Fruit fly (Drosophila melanogaster) whole organism, embryonic: ENCODE results near the gene CG45011.

Experiments
- Atf3 ChIP-seq: fragments of 200-800 bp; sonication (Bioruptor generic); optimal IDR thresholded peaks from 3 replicates; lab custom pipeline; 2016; ENCODE audit warnings: missing biosample characterization, missing genetic modification characterization
- Bgb ChIP-seq: fragments of 200-800 bp; sonication (Bioruptor generic); IDR thresholded peaks from 2 replicates; pipeline ENCODE4 v1.3.6; 2022; ENCODE audit warnings: missing biosample characterization, missing genetic modification characterization; ENCODE audit not compliant: partially characterized antibody
- CG11504 ChIP-seq: fragments of 200-800 bp; sonication (Bioruptor generic); optimal IDR thresholded peaks from 3 replicates; lab custom pipeline; 2019; ENCODE audit warnings: missing biosample characterization, mild to moderate bottlenecking, missing genetic modification characterization, moderate library complexity
- CG11695 ChIP-seq: fragments of 200-800 bp; sonication (Bioruptor generic); IDR thresholded peaks from 3 replicates; pipeline ENCODE4 v1.3.6; 2022; ENCODE audit warnings: missing biosample characterization, missing genetic modification characterization
- CG13775 ChIP-seq: fragments of 200-800 bp; sonication (Bioruptor generic); optimal IDR thresholded peaks from 3 replicates; lab custom pipeline; 2017; ENCODE audit warnings: missing biosample characterization, mild to moderate bottlenecking, missing genetic modification characterization
- CG13894 ChIP-seq: fragments of 200-800 bp; sonication (Bioruptor generic); optimal IDR thresholded peaks from 3 replicates; lab custom pipeline; 2018; ENCODE audit warnings: missing biosample characterization, mild to moderate bottlenecking, missing genetic modification characterization, moderate library complexity
- CG15601 ChIP-seq: fragments of 200-800 bp; sonication (Bioruptor generic); optimal IDR thresholded peaks from 3 replicates; lab custom pipeline; 2019; ENCODE audit warnings: missing biosample characterization, mild to moderate bottlenecking, missing genetic modification characterization, moderate library complexity
- CG16863 ChIP-seq: fragments of 200-800 bp; sonication (Bioruptor generic); optimal IDR thresholded peaks from 3 replicates; lab custom pipeline; 2016; ENCODE audit warnings: missing biosample characterization, missing genetic modification characterization
- CG17328 ChIP-seq: fragments of 200-800 bp; sonication (Bioruptor generic); IDR thresholded peaks from 2 replicates; pipeline ENCODE4 v1.3.6; 2022; ENCODE audit warnings: missing biosample characterization, missing genetic modification characterization
- CG18764 ChIP-seq: fragments of 200-800 bp; sonication (Bioruptor generic); optimal IDR thresholded peaks from 3 replicates; lab custom pipeline; 2016; ENCODE audit warnings: missing biosample characterization, missing genetic modification characterization
- CG31365 ChIP-seq: fragments of 200-800 bp; sonication (Bioruptor generic); optimal IDR thresholded peaks from 2 replicates; lab custom pipeline; 2018; ENCODE audit warnings: missing biosample characterization, mild to moderate bottlenecking, missing genetic modification characterization
- CG3163 ChIP-seq: fragments of 200-800 bp; sonication (Bioruptor generic); optimal IDR thresholded peaks from 3 replicates; lab custom pipeline; 2016; ENCODE audit warnings: missing biosample characterization, missing genetic modification characterization
- CG33213 ChIP-seq: fragments of 200-800 bp; sonication (Bioruptor generic); optimal IDR thresholded peaks from 3 replicates; lab custom pipeline; 2016; ENCODE audit warnings: missing biosample characterization, missing genetic modification characterization
- CG3995 ChIP-seq: fragments of 200-800 bp; sonication (Bioruptor generic); optimal IDR thresholded peaks from 3 replicates; lab custom pipeline; 2016; ENCODE audit warnings: missing biosample characterization, missing genetic modification characterization
- CG7928 ChIP-seq: fragments of 200-800 bp; sonication (Bioruptor generic); optimal IDR thresholded peaks from 2 replicates; lab custom pipeline; 2017; ENCODE audit warnings: missing biosample characterization, mild to moderate bottlenecking, missing genetic modification characterization
- CG9932 ChIP-seq: fragments of 200-800 bp; sonication (Bioruptor generic); IDR thresholded peaks from 2 replicates; pipeline ENCODE4 v1.3.6; 2022; ENCODE audit warnings: missing biosample characterization, missing genetic modification characterization
- Camta ChIP-seq: fragments of 200-800 bp; sonication (Bioruptor generic); optimal IDR thresholded peaks from 2 replicates; lab custom pipeline; 2016; ENCODE audit warnings: missing biosample characterization, missing genetic modification characterization
- D19B ChIP-seq: fragments of 200-800 bp; sonication (Bioruptor generic); optimal IDR thresholded peaks from 2 replicates; lab custom pipeline; 2017; ENCODE audit warnings: missing biosample characterization, mild to moderate bottlenecking, missing genetic modification characterization
- Dip3 ChIP-seq: fragments of 200-800 bp; sonication (Bioruptor generic); optimal IDR thresholded peaks from 3 replicates; lab custom pipeline; 2016; ENCODE audit warnings: missing biosample characterization, missing genetic modification characterization
- Mes4 ChIP-seq: fragments of 200-800 bp; sonication (Bioruptor generic); optimal IDR thresholded peaks from 2 replicates; lab custom pipeline; 2016; ENCODE audit warnings: missing biosample characterization, missing genetic modification characterization
- Opbp ChIP-seq: fragments of 200-800 bp; sonication (Bioruptor generic); IDR thresholded peaks from 3 replicates; pipeline ENCODE4 v1.3.6; 2022; ENCODE audit warnings: missing biosample characterization, missing genetic modification characterization; ENCODE audit not compliant: partially characterized antibody
- Rfx ChIP-seq: fragments of 200-800 bp; sonication (Bioruptor generic); IDR thresholded peaks from 2 replicates; pipeline ENCODE4 v1.3.6; 2022; ENCODE audit warnings: missing biosample characterization, missing genetic modification characterization
- Side ChIP-seq: fragments of 200-800 bp; sonication (Bioruptor generic); optimal IDR thresholded peaks from 2 replicates; lab custom pipeline; 2016; ENCODE audit warnings: missing biosample characterization, missing genetic modification characterization
- Trl ChIP-seq, 3 experiments: fragments of >200 bp in 2 of 3; fragments of 200-800 bp in 1 of 3; sonication (Bioruptor generic) in 1 of 3; optimal IDR thresholded peaks; 2 replicates in 1 of 3; 3 replicates in 2 of 3; lab custom pipeline; 2016 to 2017; ENCODE audit warnings: missing biosample characterization in 1 of 3, missing genetic modification characterization in 1 of 3
- Xbp1 ChIP-seq: fragments of 200-800 bp; sonication (Bioruptor generic); optimal IDR thresholded peaks from 3 replicates; lab custom pipeline; 2016; ENCODE audit warnings: missing biosample characterization, mild to moderate bottlenecking, missing genetic modification characterization
- bbx ChIP-seq: fragments of 200-800 bp; sonication (Bioruptor generic); IDR thresholded peaks from 2 replicates; pipeline ENCODE4 v1.3.6; 2022; ENCODE audit warnings: missing biosample characterization, missing genetic modification characterization; ENCODE audit not compliant: partially characterized antibody
- bowl ChIP-seq: fragments of 200-800 bp; sonication (Bioruptor generic); IDR thresholded peaks from 2 replicates; pipeline ENCODE4 v1.3.6; 2022; ENCODE audit warnings: missing biosample characterization, missing genetic modification characterization
- ci ChIP-seq: fragments of 200-800 bp; sonication (Bioruptor generic); IDR thresholded peaks from 3 replicates; pipeline ENCODE4 v1.3.6; 2022; ENCODE audit warnings: missing biosample characterization, missing genetic modification characterization
- ewg ChIP-seq: fragments of 200-800 bp; sonication (Bioruptor generic); optimal IDR thresholded peaks from 3 replicates; lab custom pipeline; 2017; ENCODE audit warnings: mild to moderate bottlenecking, missing biosample characterization, missing genetic modification reagents, missing genetic modification characterization
- exex ChIP-seq: fragments of 200-800 bp; sonication (Bioruptor generic); optimal IDR thresholded peaks from 4 replicates; lab custom pipeline; 2018; ENCODE audit warnings: missing biosample characterization, mild to moderate bottlenecking, missing genetic modification characterization, moderate library complexity
- gce ChIP-seq: fragments of 200-800 bp; sonication (Bioruptor generic); IDR thresholded peaks from 3 replicates; pipeline ENCODE4 v1.3.6; 2022; ENCODE audit warnings: missing biosample characterization, missing genetic modification characterization
- gcm ChIP-seq: fragments of 200-800 bp; sonication (Bioruptor generic); optimal IDR thresholded peaks from 2 replicates; lab custom pipeline; 2019; ENCODE audit warnings: missing biosample characterization, mild to moderate bottlenecking, missing genetic modification characterization, moderate library complexity
- gem ChIP-seq: fragments of 200-800 bp; sonication (Bioruptor generic); optimal IDR thresholded peaks from 2 replicates; lab custom pipeline; 2019; ENCODE audit warnings: missing biosample characterization, mild to moderate bottlenecking, missing genetic modification characterization, moderate library complexity
- nom ChIP-seq: fragments of 200-800 bp; sonication (Bioruptor generic); optimal IDR thresholded peaks from 2 replicates; lab custom pipeline; 2017; ENCODE audit warnings: missing biosample characterization, missing genetic modification characterization, mild to moderate bottlenecking, moderate library complexity, missing genetic modification reagents
- onecut ChIP-seq: fragments of 200-800 bp; sonication (Bioruptor generic); IDR thresholded peaks from 2 replicates; pipeline ENCODE4 v1.3.6; 2022; ENCODE audit warnings: missing biosample characterization, missing genetic modification characterization
- peb ChIP-seq: fragments of 200-800 bp; sonication (Bioruptor generic); IDR thresholded peaks from 2 replicates; pipeline ENCODE4 v1.3.6; 2022; ENCODE audit warnings: missing biosample characterization, missing genetic modification characterization
- pita ChIP-seq: fragments of 200-800 bp; sonication (Bioruptor generic); optimal IDR thresholded peaks from 2 replicates; lab custom pipeline; 2017; ENCODE audit warnings: missing biosample characterization, mild to moderate bottlenecking, missing genetic modification characterization
- pros ChIP-seq: fragments of 200-800 bp; sonication (Bioruptor generic); optimal IDR thresholded peaks from 3 replicates; lab custom pipeline; 2019; ENCODE audit warnings: missing biosample characterization, mild to moderate bottlenecking, missing genetic modification characterization, moderate library complexity
- pum ChIP-seq: fragments of 200-800 bp; sonication (Bioruptor generic); optimal IDR thresholded peaks from 2 replicates; lab custom pipeline; 2016; ENCODE audit warnings: missing biosample characterization, missing genetic modification characterization
- repo ChIP-seq: fragments of 200-800 bp; sonication (Bioruptor generic); optimal IDR thresholded peaks from 2 replicates; lab custom pipeline; 2016; ENCODE audit warnings: missing biosample characterization, missing genetic modification characterization
- rib ChIP-seq: fragments of 200-800 bp; sonication (Bioruptor generic); IDR thresholded peaks from 2 replicates; pipeline ENCODE4 v1.3.6; 2022; ENCODE audit warnings: missing biosample characterization, missing genetic modification characterization
- salm ChIP-seq: fragments of 200-800 bp; sonication (Bioruptor generic); optimal IDR thresholded peaks from 2 replicates; lab custom pipeline; 2018; ENCODE audit warnings: missing biosample characterization, mild to moderate bottlenecking, missing genetic modification characterization
- seq ChIP-seq: fragments of 200-800 bp; sonication (Bioruptor generic); IDR thresholded peaks from 2 replicates; pipeline ENCODE4 v1.3.6; 2022; ENCODE audit warnings: missing biosample characterization, missing genetic modification characterization
- so ChIP-seq: fragments of 200-800 bp; sonication (Bioruptor generic); IDR thresholded peaks from 3 replicates; pipeline ENCODE4 v1.3.6; 2022; ENCODE audit warnings: missing biosample characterization, missing genetic modification characterization
- sug ChIP-seq: fragments of 200-800 bp; optimal IDR thresholded peaks from 2 replicates; lab custom pipeline; 2019; ENCODE audit warnings: missing biosample characterization, mild to moderate bottlenecking, missing genetic modification characterization, moderate library complexity
- unpg ChIP-seq: fragments of 200-800 bp; sonication (Bioruptor generic); optimal IDR thresholded peaks from 3 replicates; lab custom pipeline; 2018; ENCODE audit warnings: missing biosample characterization, mild to moderate bottlenecking, missing genetic modification characterization, moderate library complexity
- vvl ChIP-seq: fragments of 200-800 bp; sonication (Bioruptor generic); IDR thresholded peaks from 2 replicates; pipeline ENCODE4 v1.3.6; 2022; ENCODE audit warnings: missing biosample characterization, missing genetic modification characterization
- wdn ChIP-seq: fragments of 200-800 bp; sonication (Bioruptor generic); IDR thresholded peaks from 2 replicates; pipeline ENCODE4 v1.3.6; 2022; ENCODE audit warnings: missing biosample characterization, missing genetic modification characterization
- z ChIP-seq: fragments of 200-800 bp; sonication (Bioruptor generic); IDR thresholded peaks from 3 replicates; pipeline ENCODE4 v1.3.6; 2022; ENCODE audit warnings: missing biosample characterization, missing genetic modification characterization
- zfh1 ChIP-seq: fragments of 200-800 bp; sonication (Bioruptor generic); IDR thresholded peaks from 3 replicates; pipeline ENCODE4 v1.3.6; 2022; ENCODE audit warnings: missing biosample characterization, missing genetic modification characterization

CG45011 gene

DNA sequence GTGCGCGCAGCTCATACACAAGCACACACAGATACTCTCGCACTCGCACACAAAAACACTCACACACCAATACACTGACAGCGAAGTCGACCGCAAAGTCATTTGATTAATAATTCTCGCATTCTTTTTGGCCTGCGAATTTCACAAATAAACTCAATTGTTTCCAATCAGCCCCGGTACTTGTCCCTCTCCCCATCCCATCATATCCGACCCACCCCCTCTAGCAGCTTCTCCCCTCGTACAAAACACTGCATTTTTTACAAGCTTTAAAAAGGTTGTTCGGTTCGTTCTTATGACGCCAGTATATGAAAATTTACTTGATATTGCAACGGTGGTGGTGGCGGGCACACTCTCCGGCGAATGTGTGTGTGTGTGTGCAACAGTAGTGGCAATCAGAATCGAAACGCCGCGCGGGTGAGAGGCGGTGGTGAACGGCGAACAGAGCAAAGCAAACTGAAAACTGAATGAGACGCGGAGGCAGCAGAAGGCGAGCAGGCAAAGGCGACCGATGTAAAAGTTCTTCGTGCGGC lies 26.1 kb upstream of the CG45011 start (continued):
- no peak for TF ChIP-seq ewg (GFP tag; lab: Kevin White, UChicago)
- peak; percentile 80 for TF ChIP-seq ci (GFP tag; lab: Robert Waterston, UW)
- no peak for TF ChIP-seq CG31365 (tag; lab: Kevin White, UChicago)
- peak; percentile 59 for TF ChIP-seq sug
- peak; percentile 28 for TF ChIP-seq CG3163 (GFP tag; lab: Kevin White, UChicago)
- peak; percentile 48 for TF ChIP-seq Mes4 (GFP tag; lab: Kevin White, UChicago)
- TF ChIP-seq seq (GFP tag; lab: Robert Waterston, UW): peak; percentile 46; the same call in 1 of the 2 replicates
- TF ChIP-seq CG17328 (GFP tag; lab: Robert Waterston, UW): peak; percentile 36; the same call in 1 of the 2 replicates
- TF ChIP-seq Rfx (GFP tag; lab: Robert Waterston, UW): no peak; the same call in 1 of the 2 replicates
- TF ChIP-seq Atf3 (GFP tag; lab: Kevin White, UChicago): no peak
- TF ChIP-seq rib (GFP tag; lab: Robert Waterston, UW): peak; percentile 81; the same call in 1 of the 2 replicates
- no peak for TF ChIP-seq wdn (GFP tag; lab: Robert Waterston, UW)
- no peak for TF ChIP-seq peb
- TF ChIP-seq CG16863: peak; percentile 46
- peak; percentile 37 for TF ChIP-seq exex (tag; lab: Kevin White, UChicago)
- no peak for TF ChIP-seq pum (GFP tag; lab: Kevin White, UChicago)
- peak; percentile 61 for TF ChIP-seq nom (GFP tag; lab: Kevin White, UChicago)
- TF ChIP-seq CG13894: peak; percentile 78
- 0 out of 2 replicates have a peak, but pooled peaks have one; percentile 8 for TF ChIP-seq CG9932 (GFP tag; lab: Robert Waterston, UW)
- no peak for TF ChIP-seq CG7928 (GFP tag; lab: Kevin White, UChicago)
- TF ChIP-seq CG18764 (GFP tag; lab: Kevin White, UChicago): no peak
- no peak for TF ChIP-seq Xbp1 (GFP tag; lab: Kevin White, UChicago)
- TF ChIP-seq CG11504: no peak
- TF ChIP-seq CG33213 (GFP tag; lab: Kevin White, UChicago): no peak
- no peak for TF ChIP-seq bowl (GFP tag; lab: Robert Waterston, UW)
- 0 out of 3 replicates have a peak, but pooled peaks have one; percentile 32 for TF ChIP-seq CG11695 (GFP tag; lab: Robert Waterston, UW)
- no peak for TF ChIP-seq Camta
- TF ChIP-seq D19B (GFP tag; lab: Kevin White, UChicago): no peak
- peak; percentile 48 for TF ChIP-seq repo (GFP tag; lab: Kevin White, UChicago)
- peak; percentile 68; the same call in 1 of the 3 replicates for TF ChIP-seq gce (GFP tag; lab: Robert Waterston, UW)
- TF ChIP-seq CG15601 (tag; lab: Kevin White, UChicago): no peak
- TF ChIP-seq so (GFP tag; lab: Robert Waterston, UW): peak; percentile 65; the same call in 2 of the 3 replicates
- peak; percentile 47 for TF ChIP-seq bbx (GFP tag; lab: Robert Waterston, UW)
- no peak for TF ChIP-seq CG13775 (GFP tag; lab: Kevin White, UChicago)
- TF ChIP-seq pita: no peak
- TF ChIP-seq unpg: peak; percentile 2
- no peak for TF ChIP-seq Opbp (GFP tag; lab: Robert Waterston, UW)
- TF ChIP-seq gcm (GFP tag; lab: Kevin White, UChicago): peak; percentile 25
- TF ChIP-seq Dip3: peak; percentile 19
- no peak for TF ChIP-seq gem (tag; lab: Kevin White, UChicago)
- TF ChIP-seq Side: peak; percentile 34
- peak; percentile 60 for TF ChIP-seq vvl
- TF ChIP-seq onecut: peak; percentile 57
- TF ChIP-seq Trl (optimal IDR thresholded peaks at IDR 0.05; lab: Kevin White, UChicago): no peak
- peak; percentile 24 for TF ChIP-seq Trl (GFP tag; optimal IDR thresholded peaks at IDR 0.05; lab: Kevin White, UChicago)
- peak; percentile 93 for TF ChIP-seq pros (GFP tag; lab: Kevin White, UChicago)
- TF ChIP-seq z (GFP tag; lab: Robert Waterston, UW): 0 out of 3 replicates have a peak, but pooled peaks have one; percentile 38
- TF ChIP-seq CG3995 (GFP tag; lab: Kevin White, UChicago): no peak
- peak; percentile 23; the same call in 1 of the 3 replicates for TF ChIP-seq zfh1 (GFP tag; lab: Robert Waterston, UW)
- no peak for TF ChIP-seq salm (tag; lab: Kevin White, UChicago)
- peak; percentile 72 for TF ChIP-seq Bgb (GFP tag; lab: Robert Waterston, UW)
